Worm (Caenorhabditis elegans) whole organism, L3 larva: ENCODE results near the gene npp-18.
A peak's percentile ranks its signal among the peaks of the same experiment; 100 is the strongest.

Experiments
- ZK546.5 ChIP-seq: sonication (generic microtip); optimal IDR thresholded peaks from 2 replicates; lab custom pipeline; 2017; ENCODE audit warnings: missing biosample characterization, missing genetic modification characterization
- aly-2 ChIP-seq: fragments of 150-350 bp; optimal IDR thresholded peaks from 2 replicates; lab custom pipeline; 2014; ENCODE audit warnings: missing biosample characterization, missing genetic modification characterization
- ama-1 ChIP-seq: fragments of 150-350 bp; optimal IDR thresholded peaks from 2 replicates; lab custom pipeline; 2018
- ceh-16 ChIP-seq: sonication (generic microtip); optimal IDR thresholded peaks from 2 replicates; lab custom pipeline; 2017; ENCODE audit warnings: missing biosample characterization, missing genetic modification characterization
- ceh-28 ChIP-seq: fragments of 150-350 bp; optimal IDR thresholded peaks from 2 replicates; lab custom pipeline; 2014; ENCODE audit warnings: missing biosample characterization, missing genetic modification reagents, missing genetic modification characterization
- ceh-9 ChIP-seq: sonication (generic microtip); optimal IDR thresholded peaks from 2 replicates; lab custom pipeline; 2018; ENCODE audit warnings: missing biosample characterization, missing genetic modification characterization
- daf-12 ChIP-seq: fragments of 150-350 bp; optimal IDR thresholded peaks from 2 replicates; lab custom pipeline; 2014; ENCODE audit warnings: missing biosample characterization, missing genetic modification reagents, missing genetic modification characterization
- egl-27 ChIP-seq: sonication (generic microtip); optimal IDR thresholded peaks from 4 replicates; lab custom pipeline; 2017; ENCODE audit warnings: missing biosample characterization, missing genetic modification reagents, missing genetic modification characterization
- egl-5 ChIP-seq: fragments of 150-350 bp; optimal IDR thresholded peaks from 2 replicates; lab custom pipeline; 2017; ENCODE audit warnings: missing biosample characterization, missing genetic modification reagents, missing genetic modification characterization, inconsistent platforms
- elt-1 ChIP-seq: fragments of 150-350 bp; optimal IDR thresholded peaks from 2 replicates; lab custom pipeline; 2014; ENCODE audit warnings: missing biosample characterization, missing genetic modification characterization
- elt-2 ChIP-seq: sonication (generic microtip); optimal IDR thresholded peaks from 2 replicates; lab custom pipeline; 2016; ENCODE audit warnings: missing genetic modification reagents, mild to moderate bottlenecking, missing genetic modification characterization, missing compliant biosample characterization
- elt-3 ChIP-seq, 3 experiments: fragments of 150-350 bp in 1 of 3; sonication (generic microtip) in 2 of 3; optimal IDR thresholded peaks; 2 replicates in 2 of 3; 4 replicates in 1 of 3; lab custom pipeline; 2014 to 2017; ENCODE audit warnings: missing biosample characterization in 3 of 3, missing genetic modification characterization in 3 of 3
- eor-1 ChIP-seq, 2 experiments: fragments of 150-350 bp; optimal IDR thresholded peaks; 2 replicates each; lab custom pipeline; 2014 to 2018; ENCODE audit warnings: missing biosample characterization in 2 of 2, missing genetic modification characterization in 2 of 2
- fkh-2 ChIP-seq: fragments of 150-350 bp; optimal IDR thresholded peaks from 2 replicates; lab custom pipeline; 2014; ENCODE audit warnings: missing biosample characterization, missing genetic modification reagents, missing genetic modification characterization
- fos-1 ChIP-seq: fragments of 150-350 bp; optimal IDR thresholded peaks from 2 replicates; lab custom pipeline; 2014; ENCODE audit warnings: missing biosample characterization, missing genetic modification characterization
- hmg-11 ChIP-seq: sonication (generic microtip); optimal IDR thresholded peaks from 2 replicates; lab custom pipeline; 2016; ENCODE audit warnings: missing genetic modification characterization, missing compliant biosample characterization
- lin-15B ChIP-seq: fragments of 150-350 bp; optimal IDR thresholded peaks from 2 replicates; lab custom pipeline; 2014; ENCODE audit warnings: missing biosample characterization, missing genetic modification characterization
- mdl-1 ChIP-seq: fragments of 150-350 bp; optimal IDR thresholded peaks from 2 replicates; lab custom pipeline; 2014; ENCODE audit warnings: missing biosample characterization, missing genetic modification characterization
- mml-1 ChIP-seq: fragments of 150-350 bp; sonication (generic microtip); optimal IDR thresholded peaks from 3 replicates; lab custom pipeline; 2014; ENCODE audit warnings: missing biosample characterization, missing genetic modification characterization
- nfya-1 ChIP-seq: sonication (generic microtip); optimal IDR thresholded peaks from 2 replicates; lab custom pipeline; 2017; ENCODE audit warnings: missing genetic modification characterization, mild to moderate bottlenecking, missing compliant biosample characterization, antibody characterized with exemption, moderate library complexity; ENCODE audit not compliant: insufficient read depth
- nhr-11 ChIP-seq: fragments of 150-350 bp; optimal IDR thresholded peaks from 2 replicates; lab custom pipeline; 2014; ENCODE audit warnings: missing biosample characterization, missing genetic modification characterization
- nhr-12 ChIP-seq: fragments of 150-350 bp; optimal IDR thresholded peaks from 2 replicates; lab custom pipeline; 2014; ENCODE audit warnings: missing biosample characterization, missing genetic modification characterization
- nhr-237 ChIP-seq: fragments of 150-350 bp; optimal IDR thresholded peaks from 2 replicates; lab custom pipeline; 2014; ENCODE audit warnings: missing biosample characterization, missing genetic modification characterization
- nhr-67 ChIP-seq: fragments of 150-350 bp; optimal IDR thresholded peaks from 2 replicates; lab custom pipeline; 2014; ENCODE audit warnings: missing biosample characterization, missing genetic modification characterization
- nhr-76 ChIP-seq: fragments of 150-350 bp; sonication (generic microtip); optimal IDR thresholded peaks from 5 replicates; lab custom pipeline; 2014; ENCODE audit warnings: missing biosample characterization, missing genetic modification characterization
- nhr-77 ChIP-seq: fragments of 150-350 bp; optimal IDR thresholded peaks from 2 replicates; lab custom pipeline; 2014; ENCODE audit warnings: missing biosample characterization, missing genetic modification characterization
- pqm-1 ChIP-seq: fragments of 150-350 bp; optimal IDR thresholded peaks from 2 replicates; lab custom pipeline; 2017; ENCODE audit warnings: missing biosample characterization, missing genetic modification characterization, inconsistent platforms
- sea-2 ChIP-seq: fragments of 150-350 bp; sonication (generic microtip); optimal IDR thresholded peaks from 4 replicates; lab custom pipeline; 2014; ENCODE audit warnings: missing biosample characterization, missing genetic modification reagents, missing genetic modification characterization
- tbx-2 ChIP-seq: sonication (generic microtip); optimal IDR thresholded peaks from 2 replicates; lab custom pipeline; 2016; ENCODE audit warnings: mild to moderate bottlenecking, missing genetic modification characterization, missing compliant biosample characterization
- ztf-11 ChIP-seq: fragments of 150-350 bp; optimal IDR thresholded peaks from 2 replicates; lab custom pipeline; 2014; ENCODE audit warnings: missing biosample characterization, missing genetic modification characterization
- ztf-4 ChIP-seq: fragments of 150-350 bp; optimal IDR thresholded peaks from 2 replicates; lab custom pipeline; 2014; ENCODE audit warnings: missing biosample characterization, missing genetic modification characterization

Gene npp-18

ce11 chrIII:13328911-13329310, 32.3 kb downstream of the npp-18 start:
- no peak for TF ChIP-seq ama-1

ce11 chrIII:13333754-13334153, 37.1 kb downstream of the npp-18 start, which contains the start of gene sdz-20:
Gene sdz-20 (plus strand): TSS chrIII:13334054.
- TF ChIP-seq pqm-1 (tag; lab: Kevin White, UChicago) (no peak), sea-2 (no peak), ztf-4 (tag; lab: Kevin White, UChicago) (no peak), elt-1 (tag; lab: Kevin White, UChicago) (no peak)

DNA sequence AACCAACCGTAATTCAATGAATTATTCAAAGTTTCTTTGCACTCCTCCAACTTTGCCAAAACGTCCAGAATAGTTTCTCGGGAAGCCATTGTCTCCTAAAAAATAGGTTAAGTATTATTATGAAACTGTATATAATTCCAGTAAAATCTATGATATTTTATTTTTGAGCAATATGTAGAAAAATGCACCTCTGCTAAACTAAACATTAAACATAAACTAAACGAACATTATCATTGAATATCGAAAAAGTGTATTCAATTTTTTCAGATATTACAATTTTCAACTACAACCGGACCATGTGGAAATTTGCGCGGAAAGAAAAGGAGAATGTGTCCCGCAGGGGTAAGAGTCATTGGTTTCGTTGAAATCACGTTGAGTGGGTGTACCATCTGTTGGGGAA, 43.0 kb downstream of the npp-18 start, which contains the start of gene F53A2.3:
F53A2.3 (minus strand) TSS at position 101 of the 400 bp plus-strand sequence.
- TF ChIP-seq nhr-77 (tag; lab: Kevin White, UChicago): no peak
- no peak for TF ChIP-seq ztf-11 (tag; lab: Kevin White, UChicago)
- TF ChIP-seq hmg-11 (tag; lab: Kevin White, UChicago): no peak
- TF ChIP-seq elt-2 (tag; lab: Kevin White, UChicago): no peak
- TF ChIP-seq nhr-67 (tag; lab: Kevin White, UChicago): no peak
- TF ChIP-seq ceh-28 (tag; lab: Kevin White, UChicago): no peak
- TF ChIP-seq ztf-4 (tag; lab: Kevin White, UChicago): no peak
- TF ChIP-seq egl-27: no peak
- TF ChIP-seq tbx-2 (tag; lab: Kevin White, UChicago): no peak
- TF ChIP-seq fkh-2 (tag; lab: Kevin White, UChicago): no peak
- TF ChIP-seq nhr-11 (tag; lab: Kevin White, UChicago): no peak

- TF ChIP-seq lin-15B (tag; lab: Kevin White, UChicago) (peak; percentile 9), hmg-11 (tag; lab: Kevin White, UChicago) (peak; percentile 23), elt-2 (tag; lab: Kevin White, UChicago) (peak; percentile 10), fos-1 (tag; lab: Kevin White, UChicago) (no peak), egl-5 (tag; lab: Kevin White, UChicago) (no peak), nfya-1 (tag; lab: Kevin White, UChicago) (peak; percentile 42)
These were observed 44.0 kb downstream of the npp-18 start for ce11 chrIII:13340504-13341274.

- TF ChIP-seq egl-27: no peak
- no peak for TF ChIP-seq eor-1 (tag; optimal IDR thresholded peaks at IDR 0.05; lab: Kevin White, UChicago)
- no peak for TF ChIP-seq elt-3 (tag; optimal IDR thresholded peaks at IDR 0.05; lab: Kevin White, UChicago)
- TF ChIP-seq aly-2: no peak
- TF ChIP-seq nhr-12 (tag; lab: Kevin White, UChicago): no peak
- TF ChIP-seq daf-12 (tag; lab: Kevin White, UChicago): no peak
- no peak for TF ChIP-seq ceh-9 (tag; lab: Kevin White, UChicago)
- no peak for TF ChIP-seq sea-2
- TF ChIP-seq mml-1 (tag; lab: Kevin White, UChicago): no peak
- TF ChIP-seq nhr-76 (tag; lab: Kevin White, UChicago): no peak
- TF ChIP-seq ceh-28 (tag; lab: Kevin White, UChicago): no peak
- no peak for TF ChIP-seq nhr-77 (tag; lab: Kevin White, UChicago)
- no peak for TF ChIP-seq ZK546.5 (tag; lab: Kevin White, UChicago)
- no peak for TF ChIP-seq ztf-4 (tag; lab: Kevin White, UChicago)
- TF ChIP-seq nhr-237 (tag; lab: Kevin White, UChicago): no peak
- TF ChIP-seq elt-1 (tag; lab: Kevin White, UChicago): no peak
- no peak for TF ChIP-seq mdl-1
- TF ChIP-seq ztf-11 (tag; lab: Kevin White, UChicago): no peak
- TF ChIP-seq ceh-16 (tag; lab: Kevin White, UChicago): no peak
- TF ChIP-seq, all 47 proteins: peak for 0
These were observed 44.6 kb downstream of the npp-18 start, which contains the start of gene nud-1 for ce11 chrIII:13341275-13341626. Gene nud-1 (plus strand): TSS chrIII:13341527.
